Fruit fly (Drosophila melanogaster) whole organism, wandering third instar larva: ENCODE measurements around the gene BNIP3.
"Not testable (repeated sequence)": the region's sequence is repeated elsewhere in the genome, so short reads cannot be mapped to it uniquely, and the experiment has no call there.

Experiments
- CG32264 ChIP-seq: fragments of 200-800 bp; sonication (Bioruptor generic); optimal IDR thresholded peaks from 2 replicates; lab custom pipeline; 2016; ENCODE audit warnings: missing biosample characterization, missing genetic modification characterization
- CG9705 ChIP-seq: fragments of 200-800 bp; sonication (Bioruptor generic); optimal IDR thresholded peaks from 2 replicates; lab custom pipeline; 2018; ENCODE audit warnings: missing biosample characterization, mild to moderate bottlenecking, missing genetic modification characterization
- Dfd ChIP-seq: fragments of >200 bp; optimal IDR thresholded peaks from 2 replicates; lab custom pipeline; 2017; ENCODE audit warnings: missing biosample characterization, missing genetic modification characterization
- Dif ChIP-seq: fragments of 200-275, 200-300 bp; sonication (Bioruptor generic); optimal IDR thresholded peaks from 2 replicates; lab custom pipeline; 2018; ENCODE audit warnings: missing biosample characterization, missing genetic modification characterization; ENCODE audit not compliant: partially characterized antibody
- GATAd ChIP-seq: sonication (Bioruptor generic); optimal IDR thresholded peaks from 2 replicates; lab custom pipeline; 2016; ENCODE audit warnings: missing biosample characterization, missing genetic modification characterization
- HLH106 ChIP-seq: fragments of 200-800 bp; optimal IDR thresholded peaks from 3 replicates; lab custom pipeline; 2019; ENCODE audit warnings: missing biosample characterization, mild to moderate bottlenecking, missing genetic modification characterization, moderate library complexity
- Hnf4 ChIP-seq: fragments of 200-800 bp; sonication (Bioruptor generic); optimal IDR thresholded peaks from 2 replicates; lab custom pipeline; 2016; ENCODE audit warnings: missing biosample characterization, mild to moderate bottlenecking, missing genetic modification characterization
- Hr78 ChIP-seq: fragments of >200 bp; optimal IDR thresholded peaks from 2 replicates; lab custom pipeline; 2017; ENCODE audit warnings: missing biosample characterization, missing genetic modification characterization
- Hr83 ChIP-seq: fragments of 200-300 bp; sonication (Bioruptor generic); optimal IDR thresholded peaks from 2 replicates; lab custom pipeline; 2016; ENCODE audit warnings: missing biosample characterization, mild to moderate bottlenecking, missing genetic modification characterization, moderate library complexity; ENCODE audit not compliant: poor library complexity, severe bottlenecking
- Myc ChIP-seq: fragments of >200 bp; optimal IDR thresholded peaks from 2 replicates; lab custom pipeline; 2017
- N ChIP-seq: fragments of >200 bp; optimal IDR thresholded peaks from 2 replicates; lab custom pipeline; 2018; ENCODE audit warnings: missing biosample characterization, missing external identifiers, missing genetic modification characterization
- Rel ChIP-seq, 2 experiments: fragments of 200-800 bp; sonication (Bioruptor generic) in 1 of 2; optimal IDR thresholded peaks; 2 replicates in 1 of 2; 3 replicates in 1 of 2; lab custom pipeline; 2016 to 2019; ENCODE audit warnings: mild to moderate bottlenecking in 2 of 2, missing biosample characterization in 2 of 2, missing genetic modification characterization in 2 of 2, moderate library complexity in 1 of 2
- Sp1 ChIP-seq: fragments of 200-800 bp; sonication (Bioruptor generic); optimal IDR thresholded peaks from 3 replicates; lab custom pipeline; 2019; ENCODE audit warnings: missing biosample characterization, mild to moderate bottlenecking, missing genetic modification characterization, moderate library complexity
- Vsx2 ChIP-seq: fragments of 200-300, 225-300 bp; sonication (Bioruptor generic); optimal IDR thresholded peaks from 2 replicates; lab custom pipeline; 2018; ENCODE audit warnings: missing biosample characterization, missing genetic modification characterization; ENCODE audit not compliant: partially characterized antibody
- br ChIP-seq: fragments of 200-800 bp; sonication (Bioruptor generic); optimal IDR thresholded peaks from 2 replicates; lab custom pipeline; 2016; ENCODE audit warnings: missing biosample characterization, missing genetic modification characterization
- brk ChIP-seq: fragments of 200-800 bp; sonication (Bioruptor generic); optimal IDR thresholded peaks from 2 replicates; lab custom pipeline; 2016; ENCODE audit warnings: missing biosample characterization, mild to moderate bottlenecking, missing genetic modification characterization
- dmrt93B ChIP-seq: fragments of 200-800 bp; sonication (Bioruptor generic); optimal IDR thresholded peaks from 2 replicates; lab custom pipeline; 2018; ENCODE audit warnings: missing biosample characterization, mild to moderate bottlenecking, missing genetic modification characterization
- dsf ChIP-seq: sonication (Bioruptor generic); optimal IDR thresholded peaks from 2 replicates; lab custom pipeline; 2016; ENCODE audit warnings: missing biosample characterization, missing genetic modification characterization, borderline replicate concordance
- foxo ChIP-seq, 2 experiments: fragments of 200-800 bp; sonication (Bioruptor generic); optimal IDR thresholded peaks; 2 replicates in 1 of 2; 3 replicates in 1 of 2; lab custom pipeline; 2016 to 2017; ENCODE audit warnings: missing biosample characterization in 2 of 2, missing genetic modification characterization in 2 of 2
- fru ChIP-seq: fragments of 200-800 bp; sonication (Bioruptor generic); optimal IDR thresholded peaks from 3 replicates; lab custom pipeline; 2016; ENCODE audit warnings: missing biosample characterization, mild to moderate bottlenecking, missing genetic modification characterization
- h ChIP-seq: fragments of 200-800 bp; sonication (Bioruptor generic); optimal IDR thresholded peaks from 3 replicates; lab custom pipeline; 2016; ENCODE audit warnings: missing biosample characterization, mild to moderate bottlenecking, missing genetic modification characterization
- jim ChIP-seq: fragments of 175-275, 200-325 bp; sonication (Bioruptor generic); optimal IDR thresholded peaks from 2 replicates; lab custom pipeline; 2016; ENCODE audit warnings: missing biosample characterization, mild to moderate bottlenecking, missing genetic modification characterization
- lola ChIP-seq: fragments of >200 bp; optimal IDR thresholded peaks from 2 replicates; lab custom pipeline; 2017; ENCODE audit warnings: missing biosample characterization, missing genetic modification characterization
- pan ChIP-seq: fragments of >200 bp; optimal IDR thresholded peaks from 2 replicates; lab custom pipeline; 2017
- psq ChIP-seq: fragments of 200-800 bp; sonication (Bioruptor generic); optimal IDR thresholded peaks from 3 replicates; lab custom pipeline; 2017; ENCODE audit warnings: missing biosample characterization, mild to moderate bottlenecking, missing genetic modification characterization, moderate library complexity
- sv ChIP-seq: fragments of 200-800 bp; sonication (Bioruptor generic); optimal IDR thresholded peaks from 3 replicates; lab custom pipeline; 2016; ENCODE audit warnings: missing biosample characterization, missing genetic modification characterization
- woc ChIP-seq: sonication (Bioruptor generic); optimal IDR thresholded peaks from 2 replicates; lab custom pipeline; 2016; ENCODE audit warnings: missing biosample characterization, mild to moderate bottlenecking, missing genetic modification characterization

BNIP3 gene

dm6 chr3L:20507552-20507951, 11.6 kb downstream of the BNIP3 start:
- TF ChIP-seq sv (GFP tag; lab: Kevin White, UChicago) (no peak), Hr78 (no peak), pan (lab: Kevin White, UChicago) (no peak), Dif (GFP tag; lab: Kevin White, UChicago) (no peak), Hr83 (no peak), CG9705 (no peak), fru (GFP tag; lab: Kevin White, UChicago) (no peak), Dfd (GFP tag; lab: Kevin White, UChicago) (no peak)

dm6 chr3L:20505732-20506131, 13.5 kb downstream of the BNIP3 start, which contains the start of gene CG5078:
Gene CG5078, plus strand, starts transcription at chr3L:20506032.
- no peak for TF ChIP-seq woc (GFP tag; lab: Kevin White, UChicago)
- no peak for TF ChIP-seq dmrt93B (GFP tag; lab: Kevin White, UChicago)
- no peak for TF ChIP-seq GATAd
- no peak for TF ChIP-seq br (GFP tag; lab: Kevin White, UChicago)
- TF ChIP-seq Sp1 (GFP tag; lab: Kevin White, UChicago) = no peak
- TF ChIP-seq CG9705 = no peak
- no peak for TF ChIP-seq brk (GFP tag; lab: Kevin White, UChicago)
- TF ChIP-seq Hr78 = no peak
- TF ChIP-seq psq = no peak
- no peak for TF ChIP-seq foxo (GFP tag; optimal IDR thresholded peaks at IDR 0.05; lab: Kevin White, UChicago)
- TF ChIP-seq CG32264 (GFP tag; lab: Kevin White, UChicago) = no peak

- not testable (repeated sequence) for TF ChIP-seq CG32264, Dfd, Hnf4 (GFP tag; lab: Kevin White, UChicago)
- TF ChIP-seq, all 38 proteins: peak for 0; not testable (repeated sequence) for 38
Observed at dm6 chr3L:20503886-20504285, 15.3 kb downstream of the BNIP3 start, which contains the start of gene CG17637. Gene CG17637, plus strand, starts transcription at chr3L:20504186.

dm6 chr3L:20503256-20503655, 15.9 kb downstream of the BNIP3 start:
- TF ChIP-seq N (GFP tag; lab: Kevin White, UChicago) (no peak), CG32264 (GFP tag; lab: Kevin White, UChicago) (no peak), Sp1 (GFP tag; lab: Kevin White, UChicago) (no peak), pan (lab: Kevin White, UChicago) (no peak)

dm6 chr3L:20499536-20499935, 19.7 kb downstream of the BNIP3 start, which contains the start of gene CG18281:
Gene CG18281, plus strand, starts transcription at chr3L:20499836.
- TF ChIP-seq Hr83, psq, jim: not testable (repeated sequence)
- TF ChIP-seq, all 38 proteins: peak for 0; not testable (repeated sequence) for 38

dm6 chr3L:20498204-20498603, 21.0 kb downstream of the BNIP3 start:
- TF ChIP-seq dsf (GFP tag; lab: Kevin White, UChicago) (no peak), Dfd (GFP tag; lab: Kevin White, UChicago) (peak; percentile 87)
- TF ChIP-seq, all 38 proteins: peak for 1

- no peak for TF ChIP-seq Rel (GFP tag; optimal IDR thresholded peaks at IDR 0.05; lab: Kevin White, UChicago)
- TF ChIP-seq Rel (tag; optimal IDR thresholded peaks at IDR 0.05; lab: Kevin White, UChicago) = peak; percentile 8
- TF ChIP-seq h (GFP tag; lab: Kevin White, UChicago) = peak; percentile 24
- TF ChIP-seq HLH106 (tag; lab: Kevin White, UChicago) = peak; percentile 4
- TF ChIP-seq psq = peak; percentile 67
- TF ChIP-seq foxo (GFP tag; optimal IDR thresholded peaks at IDR 0.05; lab: Kevin White, UChicago) = peak in 1 of 2 experiments; percentile 37
- TF ChIP-seq Myc = peak; percentile 18
- TF ChIP-seq fru (GFP tag; lab: Kevin White, UChicago) = peak; percentile 25
- no peak for TF ChIP-seq lola
- no peak for TF ChIP-seq Vsx2 (GFP tag; lab: Kevin White, UChicago)
Observed at dm6 chr3L:20497124-20497996, 21.8 kb downstream of the BNIP3 start, which contains the start of gene CG32425. Gene CG32425, plus strand, starts transcription at chr3L:20497323.
